Fruit fly (Drosophila melanogaster) whole organism, embryonic: ENCODE data around the gene Pfdn2.
A peak's percentile ranks its signal among the peaks of the same experiment; 100 is the strongest.

Source experiments
- Adf1 ChIP-seq: fragments of 200-800 bp; sonication (Bioruptor generic); IDR thresholded peaks from 2 replicates; pipeline ENCODE4 v1.3.6; 2022; ENCODE audit warnings: missing biosample characterization, missing genetic modification characterization
- Bdp1 ChIP-seq: fragments of 200-800 bp; sonication (Bioruptor generic); optimal IDR thresholded peaks from 3 replicates; lab custom pipeline; 2016; ENCODE audit warnings: missing biosample characterization, missing genetic modification characterization
- C15 ChIP-seq: fragments of 200-800 bp; sonication (Bioruptor generic); IDR thresholded peaks from 3 replicates; pipeline ENCODE4 v1.3.6; 2022; ENCODE audit warnings: missing biosample characterization, missing genetic modification characterization
- CG11085 ChIP-seq: fragments of 200-800 bp; sonication (Bioruptor generic); IDR thresholded peaks from 2 replicates; pipeline ENCODE4 v1.3.6; 2022; ENCODE audit warnings: missing biosample characterization, missing genetic modification characterization
- CG13894 ChIP-seq: fragments of 200-800 bp; sonication (Bioruptor generic); optimal IDR thresholded peaks from 3 replicates; lab custom pipeline; 2018; ENCODE audit warnings: missing biosample characterization, mild to moderate bottlenecking, missing genetic modification characterization, moderate library complexity
- CG14860 ChIP-seq: fragments of 200-800 bp; sonication (Bioruptor generic); IDR thresholded peaks from 3 replicates; pipeline ENCODE4 v1.3.6; 2022; ENCODE audit warnings: missing biosample characterization, missing genetic modification characterization; ENCODE audit not compliant: partially characterized antibody
- CG1602 ChIP-seq: fragments of 200-800 bp; sonication (Bioruptor generic); optimal IDR thresholded peaks from 3 replicates; lab custom pipeline; 2016; ENCODE audit warnings: missing biosample characterization, missing genetic modification characterization
- CG18262 ChIP-seq: fragments of 200-800 bp; optimal IDR thresholded peaks from 3 replicates; lab custom pipeline; 2019; ENCODE audit warnings: missing biosample characterization, mild to moderate bottlenecking, missing genetic modification characterization, moderate library complexity
- CG2678 ChIP-seq: fragments of 200-800 bp; sonication (Bioruptor generic); optimal IDR thresholded peaks from 3 replicates; lab custom pipeline; 2019; ENCODE audit warnings: missing biosample characterization, mild to moderate bottlenecking, missing genetic modification characterization, moderate library complexity
- CG2875 ChIP-seq: fragments of 200-800 bp; sonication (Bioruptor generic); optimal IDR thresholded peaks from 2 replicates; lab custom pipeline; 2017; ENCODE audit warnings: missing biosample characterization, mild to moderate bottlenecking, missing genetic modification characterization, missing genetic modification reagents
- CG30020 ChIP-seq: fragments of 200-800 bp; optimal IDR thresholded peaks from 2 replicates; lab custom pipeline; 2019; ENCODE audit warnings: missing biosample characterization, mild to moderate bottlenecking, missing genetic modification characterization, moderate library complexity
- CG32772 ChIP-seq: fragments of 200-800 bp; sonication (Bioruptor generic); IDR thresholded peaks from 2 replicates; pipeline ENCODE4 v1.3.6; 2022; ENCODE audit warnings: missing biosample characterization, missing genetic modification characterization
- CG3281 ChIP-seq: fragments of 200-800 bp; sonication (Bioruptor generic); optimal IDR thresholded peaks from 3 replicates; lab custom pipeline; 2017; ENCODE audit warnings: missing biosample characterization, mild to moderate bottlenecking, missing genetic modification characterization
- CG33213 ChIP-seq: fragments of 200-800 bp; sonication (Bioruptor generic); optimal IDR thresholded peaks from 3 replicates; lab custom pipeline; 2016; ENCODE audit warnings: missing biosample characterization, missing genetic modification characterization
- CG4328 ChIP-seq: fragments of 200-800 bp; sonication (Bioruptor generic); optimal IDR thresholded peaks from 3 replicates; lab custom pipeline; 2017; ENCODE audit warnings: missing biosample characterization, missing genetic modification reagents, missing genetic modification characterization
- CG4404 ChIP-seq: fragments of 200-800 bp; sonication (Bioruptor generic); IDR thresholded peaks from 2 replicates; pipeline ENCODE4 v1.3.6; 2022; ENCODE audit warnings: missing biosample characterization, missing genetic modification characterization
- CG4617 ChIP-seq: fragments of 200-800 bp; sonication (Bioruptor generic); optimal IDR thresholded peaks from 3 replicates; lab custom pipeline; 2016; ENCODE audit warnings: missing biosample characterization, missing genetic modification characterization, borderline replicate concordance
- CG6272 ChIP-seq: fragments of 200-800 bp; sonication (Bioruptor generic); IDR thresholded peaks from 2 replicates; pipeline ENCODE4 v1.3.6; 2022; ENCODE audit warnings: missing biosample characterization, missing genetic modification characterization
- CG6689 ChIP-seq: fragments of 200-800 bp; sonication (Bioruptor generic); IDR thresholded peaks from 2 replicates; pipeline ENCODE4 v1.3.6; 2022; ENCODE audit warnings: missing biosample characterization, missing genetic modification characterization
- CG6791 ChIP-seq: fragments of 200-800 bp; sonication (Bioruptor generic); IDR thresholded peaks from 3 replicates; pipeline ENCODE4 v1.3.6; 2022; ENCODE audit warnings: missing biosample characterization, missing genetic modification characterization; ENCODE audit not compliant: partially characterized antibody
- CG7372 ChIP-seq: fragments of 200-800 bp; sonication (Bioruptor generic); IDR thresholded peaks from 2 replicates; pipeline ENCODE4 v1.3.6; 2022; ENCODE audit warnings: missing biosample characterization, missing genetic modification characterization
- CG8089 ChIP-seq: fragments of 200-800 bp; sonication (Bioruptor generic); optimal IDR thresholded peaks from 3 replicates; lab custom pipeline; 2016; ENCODE audit warnings: missing biosample characterization, missing genetic modification characterization
- Deaf1 ChIP-seq: fragments of 200-800 bp; optimal IDR thresholded peaks from 3 replicates; lab custom pipeline; 2019; ENCODE audit warnings: missing biosample characterization, mild to moderate bottlenecking, missing genetic modification characterization, moderate library complexity
- Dfd ChIP-seq, 2 experiments: fragments of >200 bp; optimal IDR thresholded peaks; 2 replicates each; lab custom pipeline; 2017; ENCODE audit warnings: missing biosample characterization in 2 of 2, missing genetic modification characterization in 2 of 2
- Dip3 ChIP-seq: fragments of 200-800 bp; sonication (Bioruptor generic); optimal IDR thresholded peaks from 3 replicates; lab custom pipeline; 2016; ENCODE audit warnings: missing biosample characterization, missing genetic modification characterization
- Doc3 ChIP-seq: fragments of 200-800 bp; sonication (Bioruptor generic); IDR thresholded peaks from 3 replicates; pipeline ENCODE4 v1.3.6; 2022; ENCODE audit warnings: missing biosample characterization, missing genetic modification characterization; ENCODE audit not compliant: partially characterized antibody
- Dp ChIP-seq: fragments of 200-800 bp; sonication (Bioruptor generic); optimal IDR thresholded peaks from 2 replicates; lab custom pipeline; 2018; ENCODE audit warnings: missing biosample characterization, mild to moderate bottlenecking, missing genetic modification characterization, moderate library complexity
- Hmx ChIP-seq: fragments of 200-800 bp; sonication (Bioruptor generic); optimal IDR thresholded peaks from 2 replicates; lab custom pipeline; 2016; ENCODE audit warnings: missing biosample characterization, missing genetic modification characterization
- Lpt ChIP-seq: fragments of >200 bp; optimal IDR thresholded peaks from 2 replicates; lab custom pipeline; 2018; ENCODE audit warnings: missing biosample characterization, missing genetic modification characterization
- NC2α ChIP-seq: fragments of 200-800 bp; sonication (Bioruptor generic); optimal IDR thresholded peaks from 2 replicates; lab custom pipeline; 2016; ENCODE audit warnings: missing biosample characterization, missing genetic modification characterization
- Oli ChIP-seq: fragments of 200-800 bp; sonication (Bioruptor generic); optimal IDR thresholded peaks from 2 replicates; lab custom pipeline; 2018; ENCODE audit warnings: missing biosample characterization, mild to moderate bottlenecking, missing genetic modification characterization, moderate library complexity
- Opbp ChIP-seq: fragments of 200-800 bp; sonication (Bioruptor generic); IDR thresholded peaks from 3 replicates; pipeline ENCODE4 v1.3.6; 2022; ENCODE audit warnings: missing biosample characterization, missing genetic modification characterization; ENCODE audit not compliant: partially characterized antibody
- PHDP ChIP-seq: fragments of 200-800 bp; sonication (Bioruptor generic); optimal IDR thresholded peaks from 3 replicates; lab custom pipeline; 2018; ENCODE audit warnings: missing biosample characterization, mild to moderate bottlenecking, missing genetic modification characterization, moderate library complexity
- Ptx1 ChIP-seq: fragments of 200-800 bp; sonication (Bioruptor generic); IDR thresholded peaks from 2 replicates; pipeline ENCODE4 v1.3.6; 2022; ENCODE audit warnings: missing biosample characterization, missing genetic modification characterization
- Rx ChIP-seq: fragments of 200-800 bp; sonication (Bioruptor generic); IDR thresholded peaks from 2 replicates; pipeline ENCODE4 v1.3.6; 2022; ENCODE audit warnings: missing biosample characterization, missing genetic modification characterization
- abd-A ChIP-seq: fragments of 200-800 bp; sonication (Bioruptor generic); optimal IDR thresholded peaks from 3 replicates; lab custom pipeline; 2019; ENCODE audit warnings: missing biosample characterization, mild to moderate bottlenecking, missing genetic modification characterization, moderate library complexity
- dati ChIP-seq: fragments of 200-800 bp; sonication (Bioruptor generic); IDR thresholded peaks from 2 replicates; pipeline ENCODE4 v1.3.6; 2022; ENCODE audit warnings: missing biosample characterization, missing genetic modification characterization
- fd3F ChIP-seq: fragments of 200-800 bp; sonication (Bioruptor generic); optimal IDR thresholded peaks from 2 replicates; lab custom pipeline; 2018; ENCODE audit warnings: missing biosample characterization, mild to moderate bottlenecking, missing genetic modification characterization, moderate library complexity
- grau ChIP-seq: fragments of 200-800 bp; optimal IDR thresholded peaks from 3 replicates; lab custom pipeline; 2019; ENCODE audit warnings: missing biosample characterization, mild to moderate bottlenecking, missing genetic modification characterization, moderate library complexity
- gsb-n ChIP-seq: fragments of 200-800 bp; sonication (Bioruptor generic); optimal IDR thresholded peaks from 3 replicates; lab custom pipeline; 2018; ENCODE audit warnings: missing biosample characterization, mild to moderate bottlenecking, missing genetic modification characterization
- hkb ChIP-seq, 2 experiments: fragments of 200-800 bp in 1 of 2; fragments of >200 bp in 1 of 2; sonication (Bioruptor generic) in 1 of 2; IDR thresholded peaks in 1 of 2; optimal IDR thresholded peaks in 1 of 2; 2 replicates each; pipeline versions ENCODE4 v1.3.6 to Lab custom; 2017 to 2022; ENCODE audit warnings: missing biosample characterization in 1 of 2, missing genetic modification characterization in 1 of 2
- jigr1 ChIP-seq: fragments of 200-800 bp; sonication (Bioruptor generic); IDR thresholded peaks from 3 replicates; pipeline ENCODE4 v1.3.6; 2022; ENCODE audit warnings: missing biosample characterization, missing genetic modification characterization
- kay ChIP-seq: fragments of 200-800 bp; sonication (Bioruptor generic); optimal IDR thresholded peaks from 2 replicates; lab custom pipeline; 2016; ENCODE audit warnings: missing biosample characterization, missing genetic modification characterization
- lola ChIP-seq, 3 experiments: fragments of >200 bp in 2 of 3; fragments of 200-800 bp in 1 of 3; sonication (Bioruptor generic) in 1 of 3; optimal IDR thresholded peaks; 2 replicates each; lab custom pipeline; 2017 to 2019; ENCODE audit warnings: missing biosample characterization in 3 of 3, missing genetic modification characterization in 3 of 3, mild to moderate bottlenecking in 1 of 3, moderate library complexity in 1 of 3
- mld ChIP-seq: fragments of 200-800 bp; sonication (Bioruptor generic); IDR thresholded peaks from 3 replicates; pipeline ENCODE4 v1.3.6; 2022; ENCODE audit warnings: missing biosample characterization, missing genetic modification characterization; ENCODE audit not compliant: partially characterized antibody
- nerfin-2 ChIP-seq: fragments of 200-800 bp; sonication (Bioruptor generic); IDR thresholded peaks from 2 replicates; pipeline ENCODE4 v1.3.6; 2022; ENCODE audit warnings: missing biosample characterization, missing genetic modification characterization; ENCODE audit not compliant: partially characterized antibody
- salm ChIP-seq: fragments of 200-800 bp; sonication (Bioruptor generic); optimal IDR thresholded peaks from 2 replicates; lab custom pipeline; 2018; ENCODE audit warnings: missing biosample characterization, mild to moderate bottlenecking, missing genetic modification characterization
- sna ChIP-seq: fragments of 200-800 bp; sonication (Bioruptor generic); IDR thresholded peaks from 2 replicates; pipeline ENCODE4 v1.3.6; 2022; ENCODE audit warnings: missing biosample characterization, missing genetic modification characterization; ENCODE audit not compliant: partially characterized antibody
- ttk ChIP-seq: fragments of 200-800 bp; sonication (Bioruptor generic); IDR thresholded peaks from 2 replicates; pipeline ENCODE4 v2.1.2; 2022; ENCODE audit warnings: missing biosample characterization, missing genetic modification characterization

The Pfdn2 gene

DNA sequence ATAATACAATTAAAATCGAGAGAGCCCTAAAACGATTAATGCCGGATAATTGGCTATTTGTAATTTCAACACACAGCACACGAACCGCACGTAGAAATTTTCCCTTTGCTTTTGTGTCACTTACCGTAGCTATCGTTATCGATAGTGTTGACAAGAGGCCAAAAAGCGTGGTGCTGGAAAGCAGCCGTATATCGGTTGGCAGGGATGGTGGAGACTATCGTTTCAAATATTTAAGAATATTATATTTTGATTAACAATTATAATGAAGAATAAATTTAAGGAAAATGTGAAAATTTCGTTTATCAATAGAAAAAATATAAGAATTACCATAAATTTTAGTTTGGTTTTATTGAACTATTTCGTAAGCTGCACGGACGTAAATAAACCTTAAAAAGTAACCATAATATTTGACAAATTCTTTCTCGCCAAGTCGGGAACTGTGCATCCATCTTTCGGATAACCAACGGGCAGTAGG, 18.9 kb upstream of the Pfdn2 start, which contains the start of gene JIL-1 (continued):
- TF ChIP-seq gsb-n (tag; lab: Kevin White, UChicago) (peak; percentile 32), Adf1 (GFP tag; lab: Robert Waterston, UW) (peak; percentile 55; the same call in 1 of the 2 replicates), Ptx1 (GFP tag; lab: Robert Waterston, UW) (peak; percentile 80), abd-A (tag; lab: Kevin White, UChicago) (peak; percentile 28), CG2875 (GFP tag; lab: Kevin White, UChicago) (no peak), CG4404 (GFP tag; lab: Robert Waterston, UW) (peak; percentile 54; the same call in 1 of the 2 replicates), CG4328 (GFP tag; lab: Kevin White, UChicago) (no peak), CG8089 (no peak), CG6689 (GFP tag; lab: Robert Waterston, UW) (peak; percentile 31; the same call in 1 of the 2 replicates), PHDP (tag; lab: Kevin White, UChicago) (peak; percentile 43), Oli (tag; lab: Kevin White, UChicago) (peak; percentile 35), C15 (GFP tag; lab: Robert Waterston, UW) (peak; percentile 71; the same call in 2 of the 3 replicates), ttk (peak; percentile 37; the same call in 1 of the 2 replicates), Bdp1 (GFP tag; lab: Kevin White, UChicago) (peak; percentile 15), Rx (GFP tag; lab: Robert Waterston, UW) (peak; percentile 52), CG2678 (tag; lab: Kevin White, UChicago) (peak; percentile 56), CG33213 (GFP tag; lab: Kevin White, UChicago) (peak; percentile 58), lola (GFP tag; optimal IDR thresholded peaks at IDR 0.05; lab: Kevin White, UChicago) (peak in 1 of 3 experiments; percentile 30), NC2α (GFP tag; lab: Kevin White, UChicago) (no peak), nerfin-2 (GFP tag; lab: Robert Waterston, UW) (peak; percentile 80), hkb (optimal IDR thresholded peaks at IDR 0.05; lab: Kevin White, UChicago) (no peak), hkb (GFP tag; IDR thresholded peaks at IDR 0.05; lab: Robert Waterston, UW) (peak; percentile 26; the same call in 1 of the 2 replicates), grau (tag; lab: Kevin White, UChicago) (peak; percentile 66), Lpt (GFP tag; lab: Kevin White, UChicago) (no peak), CG1602 (GFP tag; lab: Kevin White, UChicago) (peak; percentile 46), CG14860 (GFP tag; lab: Robert Waterston, UW) (peak; percentile 86), CG7372 (GFP tag; lab: Robert Waterston, UW) (peak; percentile 48; the same call in 1 of the 2 replicates), CG6272 (peak; percentile 94), Dfd (GFP tag; optimal IDR thresholded peaks at IDR 0.05; lab: Kevin White, UChicago) (no peak), Doc3 (GFP tag; lab: Robert Waterston, UW) (peak; percentile 69), CG3281 (GFP tag; lab: Kevin White, UChicago) (peak; percentile 39), dati (GFP tag; lab: Robert Waterston, UW) (peak; percentile 47; the same call in 1 of the 2 replicates), salm (tag; lab: Kevin White, UChicago) (no peak), CG4617 (GFP tag; lab: Kevin White, UChicago) (peak; percentile 9), mld (peak; percentile 79), CG32772 (peak; percentile 62), kay (peak; percentile 32), jigr1 (GFP tag; lab: Robert Waterston, UW) (no peak), Dp (GFP tag; lab: Kevin White, UChicago) (peak; percentile 22), CG13894 (tag; lab: Kevin White, UChicago) (peak; percentile 31), Deaf1 (tag; lab: Kevin White, UChicago) (peak; percentile 6), fd3F (peak; percentile 34), CG18262 (tag; lab: Kevin White, UChicago) (peak; percentile 43), Hmx (GFP tag; lab: Kevin White, UChicago) (no peak), CG11085 (GFP tag; lab: Robert Waterston, UW) (peak; percentile 76), sna (GFP tag; lab: Robert Waterston, UW) (peak; percentile 64), Opbp (peak; percentile 93), CG6791 (peak; percentile 91), Dip3 (GFP tag; lab: Kevin White, UChicago) (peak; percentile 48), CG30020 (tag; lab: Kevin White, UChicago) (peak; percentile 33)
